Worm (Caenorhabditis elegans) whole organism, early embryonic: ENCODE measurements around the gene C18D11.6.

Experiments
- B0310.2 ChIP-seq: sonication (generic microtip); optimal IDR thresholded peaks from 2 replicates; lab custom pipeline; 2016; ENCODE audit warnings: mild to moderate bottlenecking, missing genetic modification characterization, missing compliant biosample characterization
- F13C5.2 ChIP-seq: sonication (generic microtip); optimal IDR thresholded peaks from 2 replicates; lab custom pipeline; 2017; ENCODE audit warnings: mild to moderate bottlenecking, missing genetic modification characterization, inconsistent platforms, missing compliant biosample characterization
- ama-1 ChIP-seq: fragments of 150-350 bp; optimal IDR thresholded peaks from 2 replicates; lab custom pipeline; 2014
- ceh-13 ChIP-seq: fragments of 200-800 bp; sonication (Bioruptor generic); optimal IDR thresholded peaks from 2 replicates; lab custom pipeline; 2018; ENCODE audit warnings: mild to moderate bottlenecking, missing genetic modification characterization, missing compliant biosample characterization
- ceh-36 ChIP-seq: sonication (generic microtip); optimal IDR thresholded peaks from 2 replicates; lab custom pipeline; 2016; ENCODE audit warnings: missing genetic modification characterization, inconsistent platforms, missing compliant biosample characterization
- ets-7 ChIP-seq: sonication (generic microtip); optimal IDR thresholded peaks from 2 replicates; lab custom pipeline; 2016; ENCODE audit warnings: missing genotype, missing genetic modification characterization, missing compliant biosample characterization
- flt-1 ChIP-seq: fragments of 200-800 bp; sonication (Bioruptor generic); IDR thresholded peaks from 2 replicates; pipeline ENCODE4 v1.3.6; 2022; ENCODE audit warnings: missing genetic modification characterization, missing compliant biosample characterization
- hmbx-1 ChIP-seq: sonication (generic microtip); optimal IDR thresholded peaks from 2 replicates; lab custom pipeline; 2016; ENCODE audit warnings: mild to moderate bottlenecking, missing genetic modification characterization, missing compliant biosample characterization
- hnd-1 ChIP-seq: sonication (generic microtip); optimal IDR thresholded peaks from 2 replicates; lab custom pipeline; 2016; ENCODE audit warnings: missing genetic modification characterization, missing compliant biosample characterization
- scrt-1 ChIP-seq: fragments of 200-800 bp; sonication (Bioruptor generic); IDR thresholded peaks from 2 replicates; pipeline ENCODE4 v1.3.6; 2022; ENCODE audit warnings: missing genetic modification characterization, missing compliant biosample characterization
- sea-1 ChIP-seq: fragments of 200-800 bp; sonication (Bioruptor generic); conservative IDR thresholded peaks from 2 replicates; pipeline ENCODE4 v1.3.6; 2022; ENCODE audit warnings: missing genetic modification characterization, missing compliant biosample characterization
- tbx-11 ChIP-seq: fragments of 200-800 bp; sonication (Bioruptor generic); IDR thresholded peaks from 2 replicates; pipeline ENCODE4 v1.3.6; 2022; ENCODE audit warnings: missing genetic modification characterization, missing compliant biosample characterization
- tbx-37 ChIP-seq: fragments of 200-800 bp; sonication (Bioruptor generic); conservative IDR thresholded peaks from 2 replicates; pipeline ENCODE4 v1.3.6; 2022; ENCODE audit warnings: missing genetic modification reagents, missing genetic modification characterization, missing compliant biosample characterization

ce11 chrIII:11777321-11777720 lies 33.0 kb upstream of the C18D11.6 start, which contains the start of gene mdt-21:
- TF ChIP-seq tbx-11 (GFP tag; lab: Robert Waterston, UW) = no peak
- TF ChIP-seq sea-1 (GFP tag; lab: Robert Waterston, UW) = no peak
- TF ChIP-seq flt-1 (GFP tag; lab: Robert Waterston, UW) = no peak
- TF ChIP-seq ama-1 = no peak
- TF ChIP-seq ets-7 = no peak
- no peak for TF ChIP-seq ceh-13
- TF ChIP-seq hmbx-1 (tag; lab: Kevin White, UChicago) = no peak
- TF ChIP-seq F13C5.2 = no peak
- no peak for TF ChIP-seq hnd-1 (tag; lab: Kevin White, UChicago)
- no peak for TF ChIP-seq tbx-37 (GFP tag; lab: Robert Waterston, UW)
- no peak for TF ChIP-seq ceh-36 (tag; lab: Kevin White, UChicago)
- TF ChIP-seq scrt-1 (GFP tag; lab: Robert Waterston, UW) = no peak
- no peak for TF ChIP-seq B0310.2 (tag; lab: Kevin White, UChicago)
